Fruit fly (Drosophila melanogaster) whole organism, embryonic: ENCODE results near the gene CG8066.

ENCODE experiments used
- CG10274 ChIP-seq: fragments of 200-800 bp; sonication (Bioruptor generic); optimal IDR thresholded peaks from 3 replicates; lab custom pipeline; 2017; ENCODE audit warnings: missing biosample characterization, mild to moderate bottlenecking, missing genetic modification characterization
- CG10979 ChIP-seq: fragments of 200-800 bp; sonication (Bioruptor generic); optimal IDR thresholded peaks from 2 replicates; lab custom pipeline; 2018; ENCODE audit warnings: missing biosample characterization, mild to moderate bottlenecking, missing genetic modification characterization, moderate library complexity
- CG11093 ChIP-seq: fragments of 200-800 bp; sonication (Bioruptor generic); IDR thresholded peaks from 3 replicates; pipeline ENCODE4 v1.3.6; 2022; ENCODE audit warnings: missing biosample characterization, missing genetic modification characterization
- CG12071 ChIP-seq: fragments of 200-800 bp; sonication (Bioruptor generic); optimal IDR thresholded peaks from 3 replicates; lab custom pipeline; 2018; ENCODE audit warnings: missing biosample characterization, mild to moderate bottlenecking, missing genetic modification characterization
- CG14710 ChIP-seq: fragments of 200-800 bp; sonication (Bioruptor generic); optimal IDR thresholded peaks from 3 replicates; lab custom pipeline; 2019; ENCODE audit warnings: missing biosample characterization, mild to moderate bottlenecking, missing genetic modification characterization, moderate library complexity
- CG17829 ChIP-seq: fragments of 200-800 bp; optimal IDR thresholded peaks from 2 replicates; lab custom pipeline; 2019; ENCODE audit warnings: missing biosample characterization, mild to moderate bottlenecking, missing genetic modification characterization, moderate library complexity
- CG17912 ChIP-seq: fragments of 200-800 bp; sonication (Bioruptor generic); optimal IDR thresholded peaks from 2 replicates; lab custom pipeline; 2018; ENCODE audit warnings: missing biosample characterization, mild to moderate bottlenecking, missing genetic modification characterization
- CG1792 ChIP-seq: fragments of 200-800 bp; sonication (Bioruptor generic); optimal IDR thresholded peaks from 2 replicates; lab custom pipeline; 2016; ENCODE audit warnings: missing biosample characterization, missing genetic modification characterization
- CG2678 ChIP-seq: fragments of 200-800 bp; sonication (Bioruptor generic); optimal IDR thresholded peaks from 3 replicates; lab custom pipeline; 2019; ENCODE audit warnings: missing biosample characterization, mild to moderate bottlenecking, missing genetic modification characterization, moderate library complexity
- CG2875 ChIP-seq: fragments of 200-800 bp; sonication (Bioruptor generic); optimal IDR thresholded peaks from 2 replicates; lab custom pipeline; 2017; ENCODE audit warnings: missing biosample characterization, mild to moderate bottlenecking, missing genetic modification characterization, missing genetic modification reagents
- CG30403 ChIP-seq: fragments of 200-800 bp; sonication (Bioruptor generic); optimal IDR thresholded peaks from 3 replicates; lab custom pipeline; 2016; ENCODE audit warnings: missing biosample characterization, missing genetic modification characterization
- CG31365 ChIP-seq: fragments of 200-800 bp; sonication (Bioruptor generic); optimal IDR thresholded peaks from 2 replicates; lab custom pipeline; 2018; ENCODE audit warnings: missing biosample characterization, mild to moderate bottlenecking, missing genetic modification characterization
- CG4328 ChIP-seq: fragments of 200-800 bp; sonication (Bioruptor generic); optimal IDR thresholded peaks from 3 replicates; lab custom pipeline; 2017; ENCODE audit warnings: missing biosample characterization, missing genetic modification reagents, missing genetic modification characterization
- CG5180 ChIP-seq: fragments of 200-800 bp; sonication (Bioruptor generic); optimal IDR thresholded peaks from 3 replicates; lab custom pipeline; 2017; ENCODE audit warnings: missing biosample characterization, missing genetic modification characterization, mild to moderate bottlenecking, moderate library complexity, missing genetic modification reagents
- CG6175 ChIP-seq: fragments of 200-800 bp; sonication (Bioruptor generic); IDR thresholded peaks from 3 replicates; pipeline ENCODE4 v1.3.6; 2022; ENCODE audit warnings: missing biosample characterization, missing genetic modification characterization
- CG6272 ChIP-seq: fragments of 200-800 bp; sonication (Bioruptor generic); IDR thresholded peaks from 2 replicates; pipeline ENCODE4 v1.3.6; 2022; ENCODE audit warnings: missing biosample characterization, missing genetic modification characterization
- CG6654 ChIP-seq: fragments of 200-800 bp; sonication (Bioruptor generic); optimal IDR thresholded peaks from 2 replicates; lab custom pipeline; 2017; ENCODE audit warnings: missing biosample characterization, mild to moderate bottlenecking, missing genetic modification characterization
- CG6813 ChIP-seq: fragments of 200-800 bp; sonication (Bioruptor generic); optimal IDR thresholded peaks from 2 replicates; lab custom pipeline; 2017; ENCODE audit warnings: missing biosample characterization, missing genetic modification characterization, mild to moderate bottlenecking, moderate library complexity, missing genetic modification reagents
- CG8765 ChIP-seq: fragments of 200-800 bp; sonication (Bioruptor generic); IDR thresholded peaks from 2 replicates; pipeline ENCODE4 v1.3.6; 2022; ENCODE audit warnings: missing biosample characterization, missing genetic modification characterization
- CG9817 ChIP-seq: fragments of 200-800 bp; sonication (Bioruptor generic); optimal IDR thresholded peaks from 2 replicates; lab custom pipeline; 2018; ENCODE audit warnings: missing biosample characterization, mild to moderate bottlenecking, missing genetic modification characterization, moderate library complexity
- CoRest ChIP-seq: fragments of 200-800 bp; sonication (Bioruptor generic); optimal IDR thresholded peaks from 3 replicates; lab custom pipeline; 2018; ENCODE audit warnings: missing biosample characterization, mild to moderate bottlenecking, missing genetic modification characterization, moderate library complexity
- Dp ChIP-seq: fragments of 200-800 bp; sonication (Bioruptor generic); optimal IDR thresholded peaks from 2 replicates; lab custom pipeline; 2018; ENCODE audit warnings: missing biosample characterization, mild to moderate bottlenecking, missing genetic modification characterization, moderate library complexity
- Drgx ChIP-seq: fragments of 200-800 bp; sonication (Bioruptor generic); IDR thresholded peaks from 2 replicates; pipeline ENCODE4 v1.3.6; 2022; ENCODE audit warnings: missing biosample characterization, missing genetic modification characterization
- Hmr ChIP-seq: fragments of 200-800 bp; sonication (Bioruptor generic); optimal IDR thresholded peaks from 3 replicates; lab custom pipeline; 2017; ENCODE audit warnings: mild to moderate bottlenecking, missing biosample characterization, missing genetic modification reagents, missing genetic modification characterization
- Hr51 ChIP-seq, 2 experiments: fragments of 200-800 bp; sonication (Bioruptor generic); optimal IDR thresholded peaks; 2 replicates in 1 of 2; 3 replicates in 1 of 2; lab custom pipeline; 2016 to 2018; ENCODE audit warnings: missing biosample characterization in 2 of 2, missing genetic modification characterization in 2 of 2, mild to moderate bottlenecking in 1 of 2, moderate library complexity in 1 of 2
- Jarid2 ChIP-seq: fragments of 200-800 bp; sonication (Bioruptor generic); optimal IDR thresholded peaks from 3 replicates; lab custom pipeline; 2017; ENCODE audit warnings: mild to moderate bottlenecking, missing biosample characterization, missing genetic modification reagents, missing genetic modification characterization
- MBD-R2 ChIP-seq: fragments of 200-800 bp; sonication (Bioruptor generic); IDR thresholded peaks from 2 replicates; pipeline ENCODE4 v1.3.6; 2022; ENCODE audit warnings: missing biosample characterization, missing genetic modification characterization
- Mad ChIP-seq: fragments of 200-800 bp; sonication (Bioruptor generic); optimal IDR thresholded peaks from 2 replicates; lab custom pipeline; 2016; ENCODE audit warnings: missing biosample characterization, missing genetic modification characterization
- Meics ChIP-seq: fragments of 200-800 bp; sonication (Bioruptor generic); optimal IDR thresholded peaks from 2 replicates; lab custom pipeline; 2017; ENCODE audit warnings: missing biosample characterization, mild to moderate bottlenecking, missing genetic modification characterization
- Spps ChIP-seq: fragments of 200-800 bp; sonication (Bioruptor generic); optimal IDR thresholded peaks from 2 replicates; lab custom pipeline; 2018; ENCODE audit warnings: missing biosample characterization, mild to moderate bottlenecking, missing genetic modification characterization
- Sry-δ ChIP-seq: fragments of 200-800 bp; sonication (Bioruptor generic); optimal IDR thresholded peaks from 2 replicates; lab custom pipeline; 2016; ENCODE audit warnings: missing biosample characterization, missing genetic modification characterization
- Taf1 ChIP-seq: fragments of 200-800 bp; sonication (Bioruptor generic); IDR thresholded peaks from 2 replicates; pipeline ENCODE4 v1.3.6; 2022; ENCODE audit warnings: missing biosample characterization, missing genetic modification characterization
- amos ChIP-seq: fragments of 200-800 bp; sonication (Bioruptor generic); IDR thresholded peaks from 2 replicates; pipeline ENCODE4 v1.3.6; 2022; ENCODE audit warnings: missing biosample characterization, missing genetic modification characterization; ENCODE audit not compliant: partially characterized antibody
- bsh ChIP-seq, 2 experiments: fragments of 200-800 bp; sonication (Bioruptor generic); optimal IDR thresholded peaks; 2 replicates each; lab custom pipeline; 2017 to 2018; ENCODE audit warnings: mild to moderate bottlenecking in 2 of 2, missing biosample characterization in 2 of 2, missing genetic modification characterization in 2 of 2, moderate library complexity in 1 of 2
- cad ChIP-seq: fragments of >200 bp; optimal IDR thresholded peaks from 2 replicates; lab custom pipeline; 2017; ENCODE audit warnings: missing biosample characterization, missing genetic modification characterization
- chif ChIP-seq, 2 experiments: fragments of 200-800 bp; sonication (Bioruptor generic); optimal IDR thresholded peaks; 3 replicates each; lab custom pipeline; 2016; ENCODE audit warnings: missing biosample characterization in 2 of 2, missing genetic modification characterization in 2 of 2
- chm ChIP-seq: fragments of 200-800 bp; sonication (Bioruptor generic); IDR thresholded peaks from 2 replicates; pipeline ENCODE4 v1.3.6; 2022; ENCODE audit warnings: missing biosample characterization, missing genetic modification characterization
- dpn ChIP-seq, 2 experiments: fragments of 200-800 bp; sonication (Bioruptor generic); optimal IDR thresholded peaks; 3 replicates each; lab custom pipeline; 2016; ENCODE audit warnings: missing biosample characterization in 2 of 2, missing genetic modification characterization in 2 of 2
- exex ChIP-seq: fragments of 200-800 bp; sonication (Bioruptor generic); optimal IDR thresholded peaks from 4 replicates; lab custom pipeline; 2018; ENCODE audit warnings: missing biosample characterization, mild to moderate bottlenecking, missing genetic modification characterization, moderate library complexity
- ftz-f1 ChIP-seq: fragments of 200-800 bp; sonication (Bioruptor generic); optimal IDR thresholded peaks from 2 replicates; lab custom pipeline; 2016; ENCODE audit warnings: missing biosample characterization, missing genetic modification characterization
- gsb-n ChIP-seq: fragments of 200-800 bp; sonication (Bioruptor generic); optimal IDR thresholded peaks from 3 replicates; lab custom pipeline; 2018; ENCODE audit warnings: missing biosample characterization, mild to moderate bottlenecking, missing genetic modification characterization
- gt ChIP-seq: fragments of 200-800 bp; sonication (Bioruptor generic); IDR thresholded peaks from 2 replicates; pipeline ENCODE4 v1.3.6; 2022; ENCODE audit warnings: missing biosample characterization, missing genetic modification characterization
- insv ChIP-seq, 2 experiments: fragments of 200-800 bp; sonication (Bioruptor generic); optimal IDR thresholded peaks; 3 replicates each; lab custom pipeline; 2016 to 2018; ENCODE audit warnings: missing biosample characterization in 2 of 2, missing genetic modification characterization in 2 of 2
- otp ChIP-seq: fragments of 200-800 bp; sonication (Bioruptor generic); IDR thresholded peaks from 3 replicates; pipeline ENCODE4, ENCODE4 v1.3.6; 2022; ENCODE audit warnings: missing biosample characterization, missing genetic modification characterization
- ranshi ChIP-seq: fragments of 200-800 bp; sonication (Bioruptor generic); IDR thresholded peaks from 2 replicates; pipeline ENCODE4 v1.3.6; 2022; ENCODE audit warnings: missing biosample characterization, missing genetic modification characterization
- sens ChIP-seq: fragments of 200-800 bp; sonication (Bioruptor generic); peaks from one replicate; lab custom pipeline; 2016; ENCODE audit warnings: missing biosample characterization, missing genetic modification characterization
- sens-2 ChIP-seq: fragments of 200-800 bp; sonication (Bioruptor generic); IDR thresholded peaks from 2 replicates; pipeline ENCODE4 v1.3.6; 2022; ENCODE audit warnings: missing biosample characterization, missing genetic modification characterization
- sqz ChIP-seq: fragments of 200-800 bp; sonication (Bioruptor generic); optimal IDR thresholded peaks from 3 replicates; lab custom pipeline; 2018; ENCODE audit warnings: missing biosample characterization, mild to moderate bottlenecking, missing genetic modification characterization
- trh ChIP-seq: fragments of 200-800 bp; sonication (Bioruptor generic); optimal IDR thresholded peaks from 2 replicates; lab custom pipeline; 2016; ENCODE audit warnings: missing biosample characterization, missing genetic modification characterization
- vvl ChIP-seq: fragments of 200-800 bp; sonication (Bioruptor generic); IDR thresholded peaks from 2 replicates; pipeline ENCODE4 v1.3.6; 2022; ENCODE audit warnings: missing biosample characterization, missing genetic modification characterization

Gene CG8066

DNA sequence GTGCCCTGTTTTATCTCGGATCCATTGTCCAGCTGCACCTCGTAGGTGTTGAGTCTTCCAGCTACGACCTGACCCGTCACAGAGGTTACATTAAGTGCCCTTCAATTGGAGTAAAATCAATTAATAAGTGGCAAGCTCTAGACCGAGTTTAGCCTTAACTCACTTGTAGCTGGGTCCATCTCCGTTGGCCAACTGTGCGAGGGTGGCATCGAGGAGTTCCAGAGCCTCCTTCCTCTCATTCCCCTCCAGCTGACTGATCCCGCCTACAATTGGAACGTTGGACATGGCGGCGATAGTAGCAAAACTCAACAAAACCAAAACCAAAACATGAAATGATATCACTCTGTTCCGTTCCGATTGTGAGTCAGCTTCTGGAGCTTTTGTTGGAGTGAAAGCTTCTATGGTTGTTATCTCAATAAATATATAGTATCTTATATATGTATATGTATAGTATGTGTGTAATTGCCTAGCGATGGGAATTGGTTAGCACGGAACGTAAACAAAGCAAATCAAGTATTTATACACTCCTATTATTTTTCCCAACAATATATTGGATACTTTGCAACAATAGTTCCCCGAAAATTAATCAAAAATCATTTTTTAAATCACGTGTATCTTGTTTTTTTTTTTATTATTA, at the start of gene CG8066 (continued):
- TF ChIP-seq chm (GFP tag; lab: Robert Waterston, UW) (no peak; the same call in 1 of the 2 replicates), trh (no peak), CG4328 (GFP tag; lab: Kevin White, UChicago) (peak; percentile 30), gsb-n (tag; lab: Kevin White, UChicago) (no peak), CG11093 (no peak), vvl (GFP tag; lab: Robert Waterston, UW) (peak; percentile 40; the same call in 1 of the 2 replicates), CG2875 (no peak), CG30403 (GFP tag; lab: Kevin White, UChicago) (peak; percentile 16), CG17912 (GFP tag; lab: Kevin White, UChicago) (no peak), Hr51 (GFP tag; optimal IDR thresholded peaks at IDR 0.05; lab: Kevin White, UChicago) (no peak), gt (GFP tag; lab: Robert Waterston, UW) (no peak), Spps (tag; lab: Kevin White, UChicago) (no peak), CG31365 (tag; lab: Kevin White, UChicago) (no peak), CoRest (peak; percentile 11), otp (GFP tag; lab: Robert Waterston, UW) (no peak), insv (GFP tag; optimal IDR thresholded peaks at IDR 0.05; lab: Kevin White, UChicago) (no peak), CG6813 (no peak), CG6175 (GFP tag; lab: Robert Waterston, UW) (no peak), Meics (GFP tag; lab: Kevin White, UChicago) (peak; percentile 36), cad (GFP tag; lab: Kevin White, UChicago) (no peak), chif (GFP tag; optimal IDR thresholded peaks at IDR 0.05; lab: Kevin White, UChicago) (no peak), CG2678 (tag; lab: Kevin White, UChicago) (no peak), bsh (GFP tag; optimal IDR thresholded peaks at IDR 0.05; lab: Kevin White, UChicago) (peak in 1 of 2 experiments; percentile 25), CG14710 (tag; lab: Kevin White, UChicago) (no peak), dpn (GFP tag; optimal IDR thresholded peaks at IDR 0.05; lab: Kevin White, UChicago) (peak in 1 of 2 experiments; percentile 9), Hmr (GFP tag; lab: Kevin White, UChicago) (peak; percentile 49), Taf1 (GFP tag; lab: Robert Waterston, UW) (no peak), CG9817 (peak; percentile 1), amos (GFP tag; lab: Robert Waterston, UW) (peak; percentile 53; the same call in 1 of the 2 replicates), Jarid2 (no peak), ftz-f1 (GFP tag; lab: Kevin White, UChicago) (no peak), CG17829 (tag; lab: Kevin White, UChicago) (no peak), CG6272 (GFP tag; lab: Robert Waterston, UW) (no peak), exex (tag; lab: Kevin White, UChicago) (peak; percentile 60), CG8765 (no peak), Dp (GFP tag; lab: Kevin White, UChicago) (no peak), CG1792 (GFP tag; lab: Kevin White, UChicago) (no peak), Mad (GFP tag; lab: Kevin White, UChicago) (no peak), CG10979 (no peak), CG6654 (GFP tag; lab: Kevin White, UChicago) (no peak), sens (GFP tag; lab: Kevin White, UChicago) (peak; percentile 81), ranshi (0 out of 2 replicates have a peak, but pooled peaks have one; percentile 15), CG5180 (GFP tag; lab: Kevin White, UChicago) (no peak), sens-2 (GFP tag; lab: Robert Waterston, UW) (no peak), MBD-R2 (GFP tag; lab: Robert Waterston, UW) (peak; percentile 46; the same call in 1 of the 2 replicates), Drgx (no peak), sqz (GFP tag; lab: Kevin White, UChicago) (no peak), Sry-δ (peak; percentile 32), CG12071 (GFP tag; lab: Kevin White, UChicago) (no peak), CG10274 (GFP tag; lab: Kevin White, UChicago) (no peak)
